Worm (Caenorhabditis elegans): Measurements from ENCODE around the gene klp-18.
A peak's percentile ranks its signal among the peaks of the same experiment; 100 is the strongest.

klp-18 gene

ce11 chrIV:7010835-7011234 is 29.2 kb upstream of the klp-18 start, which contains the start of gene C25A8.1:
Gene C25A8.1, plus strand, starts transcription at chrIV:7011135.
- TF ChIP-seq nhr-19 (GFP tag; conservative IDR thresholded peaks at IDR 0.05): no peak
- TF ChIP-seq efl-1 (optimal IDR thresholded peaks at IDR 0.05): no peak
- peak in 1 of 2 experiments; percentile 15 for TF ChIP-seq efl-1 (GFP tag; optimal IDR thresholded peaks at IDR 0.05 in 1 of 2)

DNA sequence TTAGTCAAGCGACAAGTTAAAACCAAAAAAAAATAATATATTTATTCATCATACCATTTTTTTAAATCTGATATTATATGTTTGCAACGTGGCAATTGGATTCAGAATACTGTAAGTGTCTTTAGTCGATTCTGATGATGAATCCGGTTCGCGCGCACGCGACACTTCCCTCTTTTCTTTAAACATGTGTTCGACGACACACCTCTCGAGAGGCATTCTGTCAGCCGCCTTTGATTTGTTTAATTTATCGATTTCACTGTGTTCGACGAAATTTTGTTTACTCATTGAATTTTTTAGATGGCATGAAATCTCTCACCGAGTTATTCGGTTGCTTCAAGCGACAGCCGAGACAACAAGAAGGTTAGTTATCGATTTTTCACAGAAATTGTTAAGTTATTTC is 28.3 kb upstream of the klp-18 start, which contains the start of gene trxr-1:
trxr-1 (plus strand) TSS at position 227 of the 400 bp plus-strand sequence.
- TF ChIP-seq nhr-237 (tag; optimal IDR thresholded peaks at IDR 0.05) (no peak), ama-1 (optimal IDR thresholded peaks at IDR 0.05) (no peak), elt-3 (tag; optimal IDR thresholded peaks at IDR 0.05) (no peak), pag-3 (tag; optimal IDR thresholded peaks at IDR 0.05; ENCODE audit: borderline replicate concordance, insufficient read depth) (no peak), lin-14 (GFP tag; optimal IDR thresholded peaks at IDR 0.05) (peak; percentile 11), aha-1 (tag; optimal IDR thresholded peaks at IDR 0.05) (no peak)

DNA sequence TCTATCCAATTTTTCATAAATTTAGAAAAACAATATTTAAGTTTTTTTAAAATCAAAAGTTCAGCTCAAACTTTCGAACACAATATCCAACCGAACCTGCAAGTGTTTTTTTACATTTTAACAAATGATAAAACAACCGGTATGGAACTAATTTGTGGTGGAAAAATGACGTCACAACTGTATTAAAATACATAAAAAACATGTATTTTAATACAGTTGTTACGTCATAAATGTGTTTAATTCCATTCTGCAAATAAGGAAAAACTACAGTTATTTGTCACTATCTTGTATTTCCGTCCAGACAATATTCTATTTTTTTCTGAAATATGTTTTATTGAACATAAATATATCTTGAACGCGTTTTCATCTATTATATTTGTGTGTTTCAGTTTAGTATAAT is 27.8 kb upstream of the klp-18 start:
- TF ChIP-seq fkh-4 (tag; optimal IDR thresholded peaks at IDR 0.05; ENCODE audit: borderline replicate concordance) (no peak), nhr-90 (tag; optimal IDR thresholded peaks at IDR 0.05; ENCODE audit: poor library complexity) (no peak), C16A3.4 (tag; optimal IDR thresholded peaks at IDR 0.05) (no peak), tlp-1 (tag; optimal IDR thresholded peaks at IDR 0.05) (no peak), irx-1 (tag; optimal IDR thresholded peaks at IDR 0.05) (no peak), unc-30 (tag; optimal IDR thresholded peaks at IDR 0.05) (no peak), unc-62 (GFP tag; optimal IDR thresholded peaks at IDR 0.05) (no peak), ztf-4 (tag; optimal IDR thresholded peaks at IDR 0.05) (no peak)

DNA sequence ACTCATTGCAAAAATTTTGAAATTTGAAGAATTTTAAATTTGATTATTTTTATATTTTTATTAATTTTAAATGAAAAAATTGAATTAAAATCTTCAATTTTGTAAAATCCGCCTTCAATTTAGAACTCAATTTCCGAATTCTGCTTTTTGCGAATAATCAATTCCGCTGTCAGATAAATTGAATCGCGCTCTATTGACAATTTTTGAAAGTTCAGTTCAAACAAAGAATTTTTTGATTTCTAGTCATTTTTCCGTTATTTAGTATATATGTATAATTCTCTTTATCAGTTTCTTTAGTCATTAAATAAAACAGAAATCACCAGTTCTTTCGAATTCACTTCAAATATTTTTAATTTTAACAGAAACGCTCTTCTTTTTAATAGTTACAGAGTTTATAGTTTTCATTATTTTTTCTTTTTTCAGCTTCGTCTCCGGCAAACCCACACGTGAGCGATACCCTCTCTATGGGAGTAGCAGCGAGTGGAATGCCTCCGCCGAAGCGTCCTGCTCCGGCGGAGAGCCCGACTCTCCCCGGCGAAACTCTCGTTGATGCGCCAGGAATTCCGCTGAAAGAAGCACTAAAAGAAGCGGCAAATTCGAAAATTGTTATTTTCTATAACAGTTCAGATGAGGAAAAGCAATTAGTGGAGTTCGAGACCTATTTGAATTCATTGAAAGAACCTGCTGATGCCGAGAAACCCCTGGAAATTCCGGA is 27.1 kb upstream of the klp-18 start:
- TF ChIP-seq nhr-11 (tag; optimal IDR thresholded peaks at IDR 0.05): no peak
- TF ChIP-seq nhr-90 (tag; optimal IDR thresholded peaks at IDR 0.05; ENCODE audit: poor library complexity): no peak
- no peak for TF ChIP-seq unc-30 (tag; optimal IDR thresholded peaks at IDR 0.05)
- TF ChIP-seq tlp-1 (tag; optimal IDR thresholded peaks at IDR 0.05): no peak
- peak in 1 of 2 experiments; percentile 51 for TF ChIP-seq lsy-2 (tag; optimal IDR thresholded peaks at IDR 0.05)
- TF ChIP-seq blmp-1 (tag; optimal IDR thresholded peaks at IDR 0.05): peak; percentile 11
- no peak for TF ChIP-seq snu-23 (GFP tag; optimal IDR thresholded peaks at IDR 0.05)
- peak; percentile 24 for TF ChIP-seq C16A3.4 (tag; optimal IDR thresholded peaks at IDR 0.05)
- TF ChIP-seq hlh-17 (GFP tag; optimal IDR thresholded peaks at IDR 0.05; ENCODE audit: borderline replicate concordance): no peak
- no peak for TF ChIP-seq ces-1 (GFP tag; optimal IDR thresholded peaks at IDR 0.05)
- TF ChIP-seq unc-62 (GFP tag; optimal IDR thresholded peaks at IDR 0.05): no peak
- no peak for TF ChIP-seq aha-1 (tag; optimal IDR thresholded peaks at IDR 0.05)
- TF ChIP-seq pag-3 (tag; optimal IDR thresholded peaks at IDR 0.05; ENCODE audit: borderline replicate concordance, insufficient read depth): no peak
- TF ChIP-seq mep-1 (tag; optimal IDR thresholded peaks at IDR 0.05): peak; percentile 35
- no peak for TF ChIP-seq nhr-28 (tag; optimal IDR thresholded peaks at IDR 0.05)
- TF ChIP-seq nhr-19 (GFP tag; conservative IDR thresholded peaks at IDR 0.05): no peak
- no peak for TF ChIP-seq efl-3 (GFP tag; optimal IDR thresholded peaks at IDR 0.05)
- peak in 1 of 2 experiments; percentile 36 for TF ChIP-seq lin-35 (GFP tag; optimal IDR thresholded peaks at IDR 0.05)
- TF ChIP-seq ztf-11 (tag; optimal IDR thresholded peaks at IDR 0.05): no peak
- no peak for TF ChIP-seq grh-1 (GFP tag; IDR thresholded peaks at IDR 0.05)
- peak; percentile 38 for TF ChIP-seq lin-14 (GFP tag; optimal IDR thresholded peaks at IDR 0.05)
- TF ChIP-seq lin-39 (tag; optimal IDR thresholded peaks at IDR 0.05): no peak
- peak in 1 of 3 experiments; percentile 47 for TF ChIP-seq dpl-1 (GFP tag; optimal IDR thresholded peaks at IDR 0.05)

ce11 chrIV:7016502-7016901 is 23.5 kb upstream of the klp-18 start:
- TF ChIP-seq nhr-77 (tag; optimal IDR thresholded peaks at IDR 0.05) (no peak), C16A3.4 (tag; optimal IDR thresholded peaks at IDR 0.05) (peak; percentile 9), fkh-8 (tag; optimal IDR thresholded peaks at IDR 0.05) (peak; percentile 62), egl-27 (tag; optimal IDR thresholded peaks at IDR 0.05) (no peak), ama-1 (optimal IDR thresholded peaks at IDR 0.05) (no peak), egl-13 (tag; optimal IDR thresholded peaks at IDR 0.05) (no peak), mep-1 (tag; optimal IDR thresholded peaks at IDR 0.05) (peak; percentile 67), ztf-11 (tag; optimal IDR thresholded peaks at IDR 0.05) (no peak), fos-1 (tag; optimal IDR thresholded peaks at IDR 0.05) (no peak), vab-15 (tag; optimal IDR thresholded peaks at IDR 0.05) (no peak), fkh-4 (tag; optimal IDR thresholded peaks at IDR 0.05; ENCODE audit: borderline replicate concordance) (no peak), ztf-4 (tag; optimal IDR thresholded peaks at IDR 0.05) (peak; percentile 10), sptf-1 (tag; optimal IDR thresholded peaks at IDR 0.05) (no peak), nhr-47 (tag; optimal IDR thresholded peaks at IDR 0.05) (peak; percentile 65), aly-2 (tag; optimal IDR thresholded peaks at IDR 0.05) (no peak), lin-35 (GFP tag; optimal IDR thresholded peaks at IDR 0.05) (peak; percentile 27 to 44), dsc-1 (tag; optimal IDR thresholded peaks at IDR 0.05) (peak; percentile 45), aha-1 (tag; optimal IDR thresholded peaks at IDR 0.05) (no peak), grh-1 (GFP tag; IDR thresholded peaks at IDR 0.05) (no peak), nhr-84 (tag; optimal IDR thresholded peaks at IDR 0.05) (no peak), C04F5.9 (tag; optimal IDR thresholded peaks at IDR 0.05) (no peak)
